Worm (Caenorhabditis elegans): Measurements from ENCODE around the gene pax-1.

Gene pax-1

ce11 chrV:8190016-8190415, 34.7 kb upstream of the pax-1 start, which contains the start of gene F20D6.12:
Gene F20D6.12, minus strand, starts transcription at chrV:8190116.
- TF ChIP-seq ztf-3 (GFP tag; optimal IDR thresholded peaks at IDR 0.05) (no peak), lag-1 (GFP tag; IDR thresholded peaks at IDR 0.05) (no peak), madf-8 (GFP tag; conservative IDR thresholded peaks at IDR 0.05) (no peak), snpc-1.1 (tag; optimal IDR thresholded peaks at IDR 0.05; ENCODE audit: insufficient read depth) (no peak), bed-2 (GFP tag; IDR thresholded peaks at IDR 0.05) (no peak), mcd-1 (GFP tag; IDR thresholded peaks at IDR 0.05) (no peak), snpc-3.4 (tag; optimal IDR thresholded peaks at IDR 0.05) (no peak), hsf-1 (GFP tag; IDR thresholded peaks at IDR 0.05) (no peak), lir-1 (GFP tag; conservative IDR thresholded peaks at IDR 0.05) (no peak), B0035.1 (tag; optimal IDR thresholded peaks at IDR 0.05) (no peak), F22D6.2 (tag; optimal IDR thresholded peaks at IDR 0.05) (no peak), nhr-27 (tag; optimal IDR thresholded peaks at IDR 0.05) (no peak), F33H1.4 (GFP tag; IDR thresholded peaks at IDR 0.05) (no peak), ccch-3 (GFP tag; optimal IDR thresholded peaks at IDR 0.05) (no peak), rcor-1 (GFP tag; IDR thresholded peaks at IDR 0.05) (no peak)

DNA sequence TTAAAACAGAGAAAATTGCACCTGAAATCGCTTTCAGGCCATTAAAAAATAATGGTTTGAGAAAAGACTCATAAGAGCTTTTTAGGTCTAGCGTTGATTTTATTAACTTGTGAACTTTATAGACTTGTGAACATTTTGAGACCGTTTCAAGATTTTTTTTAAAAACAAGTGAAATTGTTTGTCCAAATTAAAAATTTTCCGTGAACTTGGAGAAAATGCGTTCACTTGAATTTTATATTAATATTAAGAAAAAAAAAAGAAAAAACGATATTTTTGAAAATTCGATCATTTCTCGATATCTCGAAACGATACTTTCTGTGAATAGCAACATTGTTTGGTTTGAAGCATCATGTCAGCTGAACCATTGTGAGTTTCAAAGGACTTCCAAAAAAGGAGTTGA, 34.3 kb upstream of the pax-1 start, which contains the start of gene F20D6.1:
Gene F20D6.1 (plus strand): TSS at position 301 of the 400 bp plus-strand sequence.
- no peak for TF ChIP-seq him-1 (tag; optimal IDR thresholded peaks at IDR 0.05)
- TF ChIP-seq tlf-1 (GFP tag; optimal IDR thresholded peaks at IDR 0.05): no peak
- TF ChIP-seq lag-1 (GFP tag; IDR thresholded peaks at IDR 0.05): no peak
- TF ChIP-seq repo-1 (tag; optimal IDR thresholded peaks at IDR 0.05): no peak
- TF ChIP-seq rec-8 (tag; optimal IDR thresholded peaks at IDR 0.05): no peak
- no peak for TF ChIP-seq ztf-3 (GFP tag; optimal IDR thresholded peaks at IDR 0.05)
- no peak for TF ChIP-seq snpc-1.1 (tag; optimal IDR thresholded peaks at IDR 0.05; ENCODE audit: insufficient read depth)
- TF ChIP-seq nhr-90 (tag; optimal IDR thresholded peaks at IDR 0.05): no peak
- TF ChIP-seq snpc-4 (GFP tag; optimal IDR thresholded peaks at IDR 0.05): no peak
- TF ChIP-seq snpc-4 (tag; optimal IDR thresholded peaks at IDR 0.05): no peak
- TF ChIP-seq fkh-3 (tag; optimal IDR thresholded peaks at IDR 0.05): no peak
- TF ChIP-seq pha-4 (tag; optimal IDR thresholded peaks at IDR 0.05): no peak
- TF ChIP-seq cebp-2 (GFP tag; IDR thresholded peaks at IDR 0.05): no peak
- TF ChIP-seq T26A5.8 (tag; optimal IDR thresholded peaks at IDR 0.05): no peak
- no peak for TF ChIP-seq hrde-1 (tag; optimal IDR thresholded peaks at IDR 0.05; ENCODE audit: borderline replicate concordance)
- TF ChIP-seq hsf-1 (GFP tag; IDR thresholded peaks at IDR 0.05): no peak
- no peak for TF ChIP-seq nfyb-1 (GFP tag; IDR thresholded peaks at IDR 0.05)

DNA sequence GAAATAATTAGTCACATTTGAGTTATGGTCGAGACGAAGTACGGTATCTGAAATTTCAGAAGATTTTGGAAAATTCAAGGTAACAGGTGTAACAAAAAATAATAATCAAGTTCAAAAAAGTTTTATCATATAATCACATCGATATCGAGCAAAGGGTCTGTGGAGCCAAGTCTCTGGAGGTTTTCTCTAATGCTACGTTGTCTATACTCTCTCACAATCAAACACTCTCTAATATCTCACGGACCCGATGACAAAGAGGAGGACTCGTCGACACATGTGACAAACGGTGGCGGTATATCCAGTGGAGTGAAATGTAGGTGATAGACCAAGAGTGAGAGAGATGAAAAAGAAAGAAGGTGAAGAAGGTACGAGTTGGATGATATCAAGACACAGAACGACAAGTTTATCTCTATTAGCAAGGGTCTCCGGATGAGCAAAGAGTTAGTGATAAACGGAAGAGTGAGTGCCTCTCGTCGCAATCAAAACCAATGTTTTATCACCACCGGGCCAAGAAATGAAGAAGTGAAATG, 28.8 kb upstream of the pax-1 start, which contains the start of gene F20D6.10:
Gene F20D6.10 (minus strand): TSS at position 51 of the 530 bp plus-strand sequence.
- TF ChIP-seq ccch-3 (GFP tag; optimal IDR thresholded peaks at IDR 0.05) (no peak), snpc-4 (GFP tag; optimal IDR thresholded peaks at IDR 0.05) (no peak), snpc-4 (tag; optimal IDR thresholded peaks at IDR 0.05) (no peak), efl-1 (GFP tag; optimal IDR thresholded peaks at IDR 0.05) (no peak), ztf-18 (tag; optimal IDR thresholded peaks at IDR 0.05) (no peak), egl-44 (GFP tag; IDR thresholded peaks at IDR 0.05) (no peak), cebp-2 (GFP tag; IDR thresholded peaks at IDR 0.05) (no peak), F22D6.2 (tag; optimal IDR thresholded peaks at IDR 0.05) (no peak), tlf-1 (GFP tag; optimal IDR thresholded peaks at IDR 0.05) (no peak), unc-130 (GFP tag; optimal IDR thresholded peaks at IDR 0.05) (no peak), ztf-22 (GFP tag; optimal IDR thresholded peaks at IDR 0.05) (no peak), pha-4 (tag; optimal IDR thresholded peaks at IDR 0.05) (no peak), bed-1 (GFP tag; IDR thresholded peaks at IDR 0.05) (no peak), ztf-25 (GFP tag; IDR thresholded peaks at IDR 0.05) (no peak), C06A6.2 (GFP tag; conservative IDR thresholded peaks at IDR 0.05) (no peak), F10E7.11 (tag; optimal IDR thresholded peaks at IDR 0.05) (no peak), lsy-27 (tag; optimal IDR thresholded peaks at IDR 0.05; ENCODE audit: borderline replicate concordance, insufficient read depth) (no peak), tbx-9 (tag; optimal IDR thresholded peaks at IDR 0.05; ENCODE audit: borderline replicate concordance) (no peak), ceh-40 (GFP tag; IDR thresholded peaks at IDR 0.05) (no peak)
